Worm (Caenorhabditis elegans): ENCODE data around the gene grl-21.

DNA sequence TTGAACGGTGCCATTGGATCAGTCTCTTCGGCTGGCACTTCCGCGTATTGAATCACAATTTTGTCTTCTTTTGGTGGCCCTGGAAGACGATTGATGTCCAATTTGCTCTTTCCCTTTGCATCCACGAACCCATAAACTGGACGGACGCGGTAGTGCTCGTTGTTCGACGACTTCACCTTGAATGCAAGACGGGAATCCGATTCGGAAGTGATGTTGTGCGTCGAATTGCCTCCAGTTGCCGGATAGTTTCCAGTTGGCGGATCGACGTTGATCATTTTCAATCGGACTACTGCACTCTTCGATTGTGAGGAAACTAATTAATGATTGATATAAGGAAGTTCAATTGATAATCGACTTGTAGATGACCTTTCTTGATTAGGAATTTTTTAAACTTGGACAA lies 1.1 kb downstream of the grl-21 start, which contains the start of gene ssp-34:
- TF ChIP-seq nhr-28 (tag; optimal IDR thresholded peaks at IDR 0.05) (no peak), ham-2 (GFP tag; optimal IDR thresholded peaks at IDR 0.05) (no peak)

Measured in whole organism, mixed stage, embryonic.